Fruit fly (Drosophila melanogaster) whole organism, embryonic: ENCODE measurements around the gene aralar1.

Source experiments
- Atf6 ChIP-seq: fragments of 200-800 bp; sonication (Bioruptor generic); IDR thresholded peaks from 2 replicates; pipeline ENCODE4 v1.3.6; 2022; ENCODE audit warnings: missing biosample characterization, missing genetic modification characterization
- CG10979 ChIP-seq: fragments of 200-800 bp; sonication (Bioruptor generic); optimal IDR thresholded peaks from 2 replicates; lab custom pipeline; 2018; ENCODE audit warnings: missing biosample characterization, mild to moderate bottlenecking, missing genetic modification characterization, moderate library complexity
- CG11085 ChIP-seq: fragments of 200-800 bp; sonication (Bioruptor generic); IDR thresholded peaks from 2 replicates; pipeline ENCODE4 v1.3.6; 2022; ENCODE audit warnings: missing biosample characterization, missing genetic modification characterization
- CG12744 ChIP-seq: fragments of 200-800 bp; sonication (Bioruptor generic); optimal IDR thresholded peaks from 2 replicates; lab custom pipeline; 2016; ENCODE audit warnings: missing biosample characterization, missing genetic modification characterization
- CG13123 ChIP-seq: fragments of 200-800 bp; sonication (Bioruptor generic); optimal IDR thresholded peaks from 2 replicates; lab custom pipeline; 2016; ENCODE audit warnings: missing biosample characterization, missing genetic modification characterization
- CG13775 ChIP-seq: fragments of 200-800 bp; sonication (Bioruptor generic); optimal IDR thresholded peaks from 3 replicates; lab custom pipeline; 2017; ENCODE audit warnings: missing biosample characterization, mild to moderate bottlenecking, missing genetic modification characterization
- CG14014 ChIP-seq: fragments of 200-800 bp; sonication (Bioruptor generic); IDR thresholded peaks from 2 replicates; pipeline ENCODE4 v1.3.6; 2022; ENCODE audit warnings: missing biosample characterization, missing genetic modification characterization
- CG14050 ChIP-seq: fragments of 200-800 bp; sonication (Bioruptor generic); IDR thresholded peaks from 3 replicates; pipeline ENCODE4 v1.3.6; 2022; ENCODE audit warnings: missing biosample characterization, missing genetic modification characterization
- CG15269 ChIP-seq: fragments of 200-800 bp; sonication (Bioruptor generic); optimal IDR thresholded peaks from 2 replicates; lab custom pipeline; 2018; ENCODE audit warnings: missing biosample characterization, mild to moderate bottlenecking, missing genetic modification characterization, moderate library complexity
- CG2678 ChIP-seq: fragments of 200-800 bp; sonication (Bioruptor generic); optimal IDR thresholded peaks from 3 replicates; lab custom pipeline; 2019; ENCODE audit warnings: missing biosample characterization, mild to moderate bottlenecking, missing genetic modification characterization, moderate library complexity
- CG31388 ChIP-seq: fragments of 200-800 bp; sonication (Bioruptor generic); optimal IDR thresholded peaks from 2 replicates; lab custom pipeline; 2016; ENCODE audit warnings: missing biosample characterization, missing genetic modification characterization
- CG42726 ChIP-seq: fragments of 200-800 bp; sonication (Bioruptor generic); IDR thresholded peaks from 2 replicates; pipeline ENCODE4 v1.3.6; 2022; ENCODE audit warnings: missing biosample characterization, missing genetic modification characterization; ENCODE audit not compliant: partially characterized antibody
- CG4404 ChIP-seq: fragments of 200-800 bp; sonication (Bioruptor generic); IDR thresholded peaks from 2 replicates; pipeline ENCODE4 v1.3.6; 2022; ENCODE audit warnings: missing biosample characterization, missing genetic modification characterization
- CG4424 ChIP-seq: fragments of 200-800 bp; sonication (Bioruptor generic); optimal IDR thresholded peaks from 3 replicates; lab custom pipeline; 2016; ENCODE audit warnings: missing biosample characterization, missing genetic modification characterization
- CG6854 ChIP-seq: fragments of 200-800 bp; sonication (Bioruptor generic); optimal IDR thresholded peaks from 3 replicates; lab custom pipeline; 2017; ENCODE audit warnings: missing biosample characterization, mild to moderate bottlenecking, missing genetic modification characterization
- CG9437 ChIP-seq: fragments of 200-800 bp; sonication (Bioruptor generic); optimal IDR thresholded peaks from 2 replicates; lab custom pipeline; 2018; ENCODE audit warnings: missing biosample characterization, mild to moderate bottlenecking, missing genetic modification characterization
- Dbx ChIP-seq: fragments of 200-800 bp; sonication (Bioruptor generic); IDR thresholded peaks from 3 replicates; pipeline ENCODE4 v1.3.6; 2022; ENCODE audit warnings: missing biosample characterization, missing genetic modification characterization
- Dek ChIP-seq: fragments of 200-800 bp; sonication (Bioruptor generic); optimal IDR thresholded peaks from 3 replicates; lab custom pipeline; 2019; ENCODE audit warnings: missing biosample characterization, mild to moderate bottlenecking, missing genetic modification characterization, moderate library complexity
- Drgx ChIP-seq: fragments of 200-800 bp; sonication (Bioruptor generic); IDR thresholded peaks from 2 replicates; pipeline ENCODE4 v1.3.6; 2022; ENCODE audit warnings: missing biosample characterization, missing genetic modification characterization
- Eip74EF ChIP-seq, 2 experiments: fragments of 200-800 bp in 1 of 2; fragments of >200 bp in 1 of 2; sonication (Bioruptor generic) in 1 of 2; optimal IDR thresholded peaks; 2 replicates each; lab custom pipeline; 2017 to 2019; ENCODE audit warnings: missing biosample characterization in 2 of 2, missing genetic modification characterization in 2 of 2, mild to moderate bottlenecking in 1 of 2, moderate library complexity in 1 of 2
- Ets65A ChIP-seq: fragments of 200-800 bp; sonication (Bioruptor generic); peaks from one replicate; lab custom pipeline; 2016; ENCODE audit warnings: missing biosample characterization, missing genetic modification characterization
- GATAe ChIP-seq: fragments of 200-800 bp; sonication (Bioruptor generic); conservative IDR thresholded peaks from 2 replicates; pipeline ENCODE4 v1.3.6; 2022; ENCODE audit warnings: missing biosample characterization, missing genetic modification characterization
- HLHmδ ChIP-seq: fragments of 200-800 bp; sonication (Bioruptor generic); optimal IDR thresholded peaks from 2 replicates; lab custom pipeline; 2018; ENCODE audit warnings: missing biosample characterization, mild to moderate bottlenecking, missing genetic modification characterization, moderate library complexity
- Kr ChIP-seq: fragments of 200-800 bp; sonication (Bioruptor generic); optimal IDR thresholded peaks from 2 replicates; lab custom pipeline; 2017; ENCODE audit warnings: missing biosample characterization, mild to moderate bottlenecking, missing genetic modification characterization
- Med ChIP-seq: fragments of 200-800 bp; sonication (Bioruptor generic); peaks from one replicate; lab custom pipeline; 2016; ENCODE audit warnings: missing biosample characterization, missing genetic modification characterization, mild to moderate bottlenecking, inconsistent platforms, moderate library complexity
- NfI ChIP-seq: fragments of 200-800 bp; sonication (Bioruptor generic); optimal IDR thresholded peaks from 3 replicates; lab custom pipeline; 2018; ENCODE audit warnings: missing biosample characterization, mild to moderate bottlenecking, missing genetic modification characterization, moderate library complexity
- Oaz ChIP-seq: fragments of 200-800 bp; sonication (Bioruptor generic); IDR thresholded peaks from 2 replicates; pipeline ENCODE4 v1.3.6; 2022; ENCODE audit warnings: missing biosample characterization, missing genetic modification characterization
- Tbp ChIP-seq: fragments of >200 bp; optimal IDR thresholded peaks from 2 replicates; lab custom pipeline; 2018; ENCODE audit warnings: missing biosample characterization, missing genetic modification characterization
- Trl ChIP-seq, 3 experiments: fragments of >200 bp in 2 of 3; fragments of 200-800 bp in 1 of 3; sonication (Bioruptor generic) in 1 of 3; optimal IDR thresholded peaks; 2 replicates in 1 of 3; 3 replicates in 2 of 3; lab custom pipeline; 2016 to 2017; ENCODE audit warnings: missing biosample characterization in 1 of 3, missing genetic modification characterization in 1 of 3
- abd-A ChIP-seq: fragments of 200-800 bp; sonication (Bioruptor generic); optimal IDR thresholded peaks from 3 replicates; lab custom pipeline; 2019; ENCODE audit warnings: missing biosample characterization, mild to moderate bottlenecking, missing genetic modification characterization, moderate library complexity
- aop ChIP-seq: fragments of 200-800 bp; sonication (Bioruptor generic); IDR thresholded peaks from 2 replicates; pipeline ENCODE4 v1.3.6; 2022; ENCODE audit warnings: missing biosample characterization, missing genetic modification characterization
- ara ChIP-seq: fragments of 200-800 bp; sonication (Bioruptor generic); IDR thresholded peaks from 2 replicates; pipeline ENCODE4 v1.3.6; 2022; ENCODE audit warnings: missing biosample characterization, missing genetic modification characterization
- bab2 ChIP-seq: fragments of 200-800 bp; sonication (Bioruptor generic); optimal IDR thresholded peaks from 2 replicates; lab custom pipeline; 2016; ENCODE audit warnings: missing biosample characterization, missing genetic modification characterization
- danr ChIP-seq: fragments of 200-800 bp; sonication (Bioruptor generic); IDR thresholded peaks from 2 replicates; pipeline ENCODE4 v1.3.6; 2022; ENCODE audit warnings: missing biosample characterization, missing genetic modification characterization
- eyg ChIP-seq: fragments of 200-800 bp; sonication (Bioruptor generic); optimal IDR thresholded peaks from 3 replicates; lab custom pipeline; 2016; ENCODE audit warnings: missing biosample characterization, missing genetic modification characterization
- fd102C ChIP-seq: fragments of 200-800 bp; sonication (Bioruptor generic); optimal IDR thresholded peaks from 2 replicates; lab custom pipeline; 2018; ENCODE audit warnings: missing biosample characterization, mild to moderate bottlenecking, missing genetic modification characterization, moderate library complexity
- fu2 ChIP-seq: fragments of 200-800 bp; sonication (Bioruptor generic); optimal IDR thresholded peaks from 2 replicates; lab custom pipeline; 2016; ENCODE audit warnings: missing biosample characterization, missing genetic modification characterization
- gfzf ChIP-seq: fragments of 200-800 bp; sonication (Bioruptor generic); optimal IDR thresholded peaks from 2 replicates; lab custom pipeline; 2016; ENCODE audit warnings: missing biosample characterization, mild to moderate bottlenecking, missing genetic modification characterization, moderate library complexity
- gsb-n ChIP-seq: fragments of 200-800 bp; sonication (Bioruptor generic); optimal IDR thresholded peaks from 3 replicates; lab custom pipeline; 2018; ENCODE audit warnings: missing biosample characterization, mild to moderate bottlenecking, missing genetic modification characterization
- h ChIP-seq: fragments of >200 bp; optimal IDR thresholded peaks from 2 replicates; lab custom pipeline; 2017
- insv ChIP-seq, 2 experiments: fragments of 200-800 bp; sonication (Bioruptor generic); optimal IDR thresholded peaks; 3 replicates each; lab custom pipeline; 2016 to 2018; ENCODE audit warnings: missing biosample characterization in 2 of 2, missing genetic modification characterization in 2 of 2
- inv ChIP-seq: fragments of 200-800 bp; sonication (Bioruptor generic); IDR thresholded peaks from 2 replicates; pipeline ENCODE4 v1.3.6; 2022; ENCODE audit warnings: missing biosample characterization, missing genetic modification characterization; ENCODE audit not compliant: partially characterized antibody
- klu ChIP-seq: fragments of 200-800 bp; sonication (Bioruptor generic); IDR thresholded peaks from 2 replicates; pipeline ENCODE4 v1.3.6; 2022; ENCODE audit warnings: missing biosample characterization, missing genetic modification characterization
- lmd ChIP-seq: fragments of 200-800 bp; sonication (Bioruptor generic); IDR thresholded peaks from 2 replicates; pipeline ENCODE4 v1.3.6; 2022; ENCODE audit warnings: missing biosample characterization, missing genetic modification characterization
- mld ChIP-seq: fragments of 200-800 bp; sonication (Bioruptor generic); IDR thresholded peaks from 3 replicates; pipeline ENCODE4 v1.3.6; 2022; ENCODE audit warnings: missing biosample characterization, missing genetic modification characterization; ENCODE audit not compliant: partially characterized antibody
- nerfin-2 ChIP-seq: fragments of 200-800 bp; sonication (Bioruptor generic); IDR thresholded peaks from 2 replicates; pipeline ENCODE4 v1.3.6; 2022; ENCODE audit warnings: missing biosample characterization, missing genetic modification characterization; ENCODE audit not compliant: partially characterized antibody
- oc ChIP-seq: fragments of 200-800 bp; sonication (Bioruptor generic); optimal IDR thresholded peaks from 2 replicates; lab custom pipeline; 2018; ENCODE audit warnings: missing biosample characterization, mild to moderate bottlenecking, missing genetic modification characterization, moderate library complexity
- pb ChIP-seq: fragments of 200-800 bp; sonication (Bioruptor generic); optimal IDR thresholded peaks from 3 replicates; lab custom pipeline; 2016; ENCODE audit warnings: missing biosample characterization, missing genetic modification characterization
- prd ChIP-seq, 3 experiments: fragments of >200 bp in 2 of 3; fragments of 200-800 bp in 1 of 3; sonication (Bioruptor generic) in 1 of 3; optimal IDR thresholded peaks in 2 of 3; IDR thresholded peaks in 1 of 3; 2 replicates in 2 of 3; 3 replicates in 1 of 3; pipeline versions ENCODE4 v1.3.6 to Lab custom; 2017 to 2022; ENCODE audit warnings: missing biosample characterization in 1 of 3, missing genetic modification characterization in 1 of 3
- sd ChIP-seq: fragments of 200-800 bp; sonication (Bioruptor generic); optimal IDR thresholded peaks from 3 replicates; lab custom pipeline; 2018; ENCODE audit warnings: missing biosample characterization, mild to moderate bottlenecking, missing genetic modification characterization, moderate library complexity
- slp2 ChIP-seq: fragments of 200-800 bp; sonication (Bioruptor generic); optimal IDR thresholded peaks from 2 replicates; lab custom pipeline; 2016; ENCODE audit warnings: missing biosample characterization, missing genetic modification characterization

The aralar1 gene

DNA sequence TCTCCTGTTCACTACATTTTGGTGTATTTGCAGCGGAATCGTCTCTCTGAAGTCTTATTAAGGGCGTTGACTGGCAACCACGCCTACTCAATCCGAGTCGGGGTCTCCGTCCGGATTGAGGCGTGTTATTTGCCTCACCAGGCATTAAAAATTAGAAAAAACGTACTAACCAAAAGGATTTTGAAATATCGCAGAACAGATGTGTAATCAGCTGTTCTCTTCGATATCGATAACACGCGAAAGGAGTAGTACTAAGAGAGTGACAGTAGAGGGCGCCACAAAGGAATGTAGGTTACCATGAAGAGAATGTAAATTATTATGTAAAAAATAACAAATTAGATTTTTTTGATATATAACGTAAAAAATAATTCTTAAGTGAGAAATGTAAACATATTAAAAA lies 30.7 kb downstream of the aralar1 start, which contains the start of gene CG15536 (continued):
- TF ChIP-seq abd-A (tag; lab: Kevin White, UChicago): no peak
- TF ChIP-seq CG15269 (tag; lab: Kevin White, UChicago): no peak
- no peak for TF ChIP-seq oc (tag; lab: Kevin White, UChicago)
- TF ChIP-seq slp2 (GFP tag; lab: Kevin White, UChicago): no peak
- TF ChIP-seq pb (GFP tag; lab: Kevin White, UChicago): no peak
- no peak for TF ChIP-seq CG13775 (GFP tag; lab: Kevin White, UChicago)
- no peak for TF ChIP-seq Dbx
- TF ChIP-seq Drgx: no peak
- TF ChIP-seq CG31388 (GFP tag; lab: Kevin White, UChicago): no peak
- no peak for TF ChIP-seq Trl (optimal IDR thresholded peaks at IDR 0.05; lab: Kevin White, UChicago)
- no peak for TF ChIP-seq Trl (GFP tag; optimal IDR thresholded peaks at IDR 0.05; lab: Kevin White, UChicago)
- no peak for TF ChIP-seq GATAe (GFP tag; lab: Robert Waterston, UW)
- TF ChIP-seq CG42726: peak; percentile 58; the same call in 1 of the 2 replicates
- TF ChIP-seq CG13123 (GFP tag; lab: Kevin White, UChicago): no peak
- TF ChIP-seq bab2 (GFP tag; lab: Kevin White, UChicago): no peak
- TF ChIP-seq CG4424: no peak
- no peak for TF ChIP-seq fu2 (GFP tag; lab: Kevin White, UChicago)
- TF ChIP-seq ara (GFP tag; lab: Robert Waterston, UW): no peak
- no peak for TF ChIP-seq CG2678 (tag; lab: Kevin White, UChicago)
- TF ChIP-seq Med (GFP tag; lab: Kevin White, UChicago): peak; percentile 56
- no peak for TF ChIP-seq CG10979 (tag; lab: Kevin White, UChicago)
- no peak for TF ChIP-seq prd (optimal IDR thresholded peaks at IDR 0.05; lab: Kevin White, UChicago)
- TF ChIP-seq prd (GFP tag; IDR thresholded peaks at IDR 0.05; lab: Robert Waterston, UW): no peak
- TF ChIP-seq eyg (GFP tag; lab: Kevin White, UChicago): no peak
- no peak for TF ChIP-seq h
- TF ChIP-seq Ets65A (GFP tag; lab: Kevin White, UChicago): no peak
- TF ChIP-seq CG12744 (GFP tag; lab: Kevin White, UChicago): no peak
- TF ChIP-seq CG14050: no peak
- TF ChIP-seq CG6854: no peak
- peak in 1 of 2 experiments; percentile 24 for TF ChIP-seq insv (GFP tag; optimal IDR thresholded peaks at IDR 0.05; lab: Kevin White, UChicago)
- TF ChIP-seq nerfin-2 (GFP tag; lab: Robert Waterston, UW): peak; percentile 54; the same call in 1 of the 2 replicates
- no peak for TF ChIP-seq aop (GFP tag; lab: Robert Waterston, UW)
- peak; percentile 0 for TF ChIP-seq NfI
- no peak for TF ChIP-seq CG9437 (GFP tag; lab: Kevin White, UChicago)
- TF ChIP-seq Eip74EF (GFP tag; optimal IDR thresholded peaks at IDR 0.05; lab: Kevin White, UChicago): no peak
- no peak for TF ChIP-seq Dek (tag; lab: Kevin White, UChicago)
- no peak for TF ChIP-seq Oaz (GFP tag; lab: Robert Waterston, UW)
- no peak for TF ChIP-seq CG11085
- TF ChIP-seq CG14014 (GFP tag; lab: Robert Waterston, UW): no peak
- peak; percentile 22 for TF ChIP-seq gfzf
- TF ChIP-seq lmd (GFP tag; lab: Robert Waterston, UW): no peak
- TF ChIP-seq inv (GFP tag; lab: Robert Waterston, UW): peak; percentile 35
- no peak for TF ChIP-seq danr (GFP tag; lab: Robert Waterston, UW)
- TF ChIP-seq HLHmδ (GFP tag; lab: Kevin White, UChicago): no peak
- no peak for TF ChIP-seq fd102C (GFP tag; lab: Kevin White, UChicago)
- TF ChIP-seq CG4404 (GFP tag; lab: Robert Waterston, UW): no peak
- no peak for TF ChIP-seq Tbp (GFP tag; lab: Kevin White, UChicago)
- no peak for TF ChIP-seq gsb-n (tag; lab: Kevin White, UChicago)
- TF ChIP-seq Atf6 (GFP tag; lab: Robert Waterston, UW): no peak
- no peak for TF ChIP-seq klu (GFP tag; lab: Robert Waterston, UW)
- TF ChIP-seq mld (GFP tag; lab: Robert Waterston, UW): no peak
- no peak for TF ChIP-seq Kr (GFP tag; lab: Kevin White, UChicago)
- TF ChIP-seq sd (tag; lab: Kevin White, UChicago): peak; percentile 96
